Fruit fly (Drosophila melanogaster): ENCODE data around the gene mdlc.

- TF ChIP-seq CG33017 (tag; optimal IDR thresholded peaks at IDR 0.05) (no peak), CG14711 (tag; optimal IDR thresholded peaks at IDR 0.05) (no peak)
Measured at dm6 chr3R:20058960-20059359, 1.4 kb downstream of the mdlc start.

Data from whole organism, adult.